Worm (Caenorhabditis elegans) whole organism, young adult: ENCODE measurements around the gene H40L08.7.

ENCODE experiments used
- F57A8.1 ChIP-seq: fragments of 200-800 bp; sonication (Bioruptor generic); optimal IDR thresholded peaks from 2 replicates; lab custom pipeline; 2018; ENCODE audit warnings: mild to moderate bottlenecking, missing genetic modification characterization, moderate library complexity, missing compliant biosample characterization
- ama-1 ChIP-seq, 3 experiments: fragments of 150-350 bp in 1 of 3; sonication (generic microtip) in 2 of 3; optimal IDR thresholded peaks; 2 replicates each; lab custom pipeline; 2014 to 2018; ENCODE audit warnings: missing biosample characterization in 2 of 3, missing genetic modification characterization in 2 of 3, missing genetic modification reagents in 2 of 3
- dox-1 ChIP-seq: fragments of 200-800 bp; sonication (Bioruptor generic); IDR thresholded peaks from 2 replicates; pipeline ENCODE4 v1.3.6; 2022; ENCODE audit warnings: missing genetic modification reagents, missing genetic modification characterization, missing compliant biosample characterization
- ets-4 ChIP-seq: fragments of 200-800 bp; sonication (Bioruptor generic); optimal IDR thresholded peaks from 2 replicates; lab custom pipeline; 2018; ENCODE audit warnings: mild to moderate bottlenecking, missing genetic modification characterization, missing compliant biosample characterization
- fkh-3 ChIP-seq: sonication (generic microtip); optimal IDR thresholded peaks from 2 replicates; lab custom pipeline; 2016; ENCODE audit warnings: mild to moderate bottlenecking, missing genetic modification characterization, missing compliant biosample characterization
- nhr-120 ChIP-seq: fragments of 200-800 bp; sonication (Bioruptor generic); IDR thresholded peaks from 2 replicates; pipeline ENCODE4 v1.3.6; 2022; ENCODE audit warnings: missing genetic modification characterization, missing compliant biosample characterization
- unc-130 ChIP-seq: sonication (generic microtip); optimal IDR thresholded peaks from 2 replicates; lab custom pipeline; 2016; ENCODE audit warnings: missing genetic modification reagents, missing genetic modification characterization, missing compliant biosample characterization

- TF ChIP-seq unc-130 (GFP tag; lab: Kevin White, UChicago) (no peak), F57A8.1 (GFP tag; lab: Kevin White, UChicago) (no peak), nhr-120 (no peak), ama-1 (optimal IDR thresholded peaks at IDR 0.05; lab: Kevin White, UChicago) (no peak), ama-1 (GFP tag; optimal IDR thresholded peaks at IDR 0.05; lab: Kevin White, UChicago) (no peak), fkh-3 (tag; lab: Kevin White, UChicago) (no peak), ets-4 (GFP tag; lab: Kevin White, UChicago) (no peak), dox-1 (GFP tag; lab: Robert Waterston, UW) (no peak)
Observed at ce11 chrX:15125138-15125537, 47.6 kb upstream of the H40L08.7 start.
